Worm (Caenorhabditis elegans) whole organism, early embryonic: ENCODE results near the gene srh-276.

Source experiments
- hmg-4 ChIP-seq: fragments of 200-800 bp; sonication (Bioruptor generic); optimal IDR thresholded peaks from 2 replicates; lab custom pipeline; 2018; ENCODE audit warnings: mild to moderate bottlenecking, missing genetic modification characterization, missing compliant biosample characterization
- tra-4 ChIP-seq: sonication (generic microtip); optimal IDR thresholded peaks from 2 replicates; lab custom pipeline; 2017; ENCODE audit warnings: missing genetic modification characterization, missing compliant biosample characterization

ce11 chrV:15516476-15516875 is 12.7 kb upstream of the srh-276 start:
- TF ChIP-seq tra-4 (tag; lab: Kevin White, UChicago), result no peak
- no peak for TF ChIP-seq hmg-4
